Fruit fly (Drosophila melanogaster) whole organism, embryonic: ENCODE results near the gene Traf4.

Source experiments
- Atf3 ChIP-seq: fragments of 200-800 bp; sonication (Bioruptor generic); optimal IDR thresholded peaks from 3 replicates; lab custom pipeline; 2016; ENCODE audit warnings: missing biosample characterization, missing genetic modification characterization
- BEAF-32 ChIP-seq: fragments of 200-800 bp; sonication (Bioruptor generic); optimal IDR thresholded peaks from 3 replicates; lab custom pipeline; 2017; ENCODE audit warnings: missing biosample characterization, missing genetic modification characterization, mild to moderate bottlenecking, moderate library complexity, missing genetic modification reagents
- Bteb2 ChIP-seq: fragments of 200-800 bp; sonication (Bioruptor generic); optimal IDR thresholded peaks from 2 replicates; lab custom pipeline; 2016; ENCODE audit warnings: missing biosample characterization, missing genetic modification characterization
- CG10267 ChIP-seq: fragments of 200-800 bp; sonication (Bioruptor generic); optimal IDR thresholded peaks from 2 replicates; lab custom pipeline; 2018; ENCODE audit warnings: missing biosample characterization, mild to moderate bottlenecking, missing genetic modification characterization, moderate library complexity
- CG10654 ChIP-seq: fragments of 200-800 bp; sonication (Bioruptor generic); optimal IDR thresholded peaks from 2 replicates; lab custom pipeline; 2016; ENCODE audit warnings: missing biosample characterization, missing genetic modification characterization
- CG10979 ChIP-seq: fragments of 200-800 bp; sonication (Bioruptor generic); optimal IDR thresholded peaks from 2 replicates; lab custom pipeline; 2018; ENCODE audit warnings: missing biosample characterization, mild to moderate bottlenecking, missing genetic modification characterization, moderate library complexity
- CG11398 ChIP-seq: fragments of 200-800 bp; sonication (Bioruptor generic); optimal IDR thresholded peaks from 2 replicates; lab custom pipeline; 2016; ENCODE audit warnings: missing biosample characterization, missing genetic modification characterization
- CG11696 ChIP-seq: fragments of 200-800 bp; sonication (Bioruptor generic); IDR thresholded peaks from 2 replicates; pipeline ENCODE4 v1.3.6; 2022; ENCODE audit warnings: missing biosample characterization, missing genetic modification characterization
- CG12659 ChIP-seq: fragments of 200-800 bp; sonication (Bioruptor generic); optimal IDR thresholded peaks from 3 replicates; lab custom pipeline; 2017; ENCODE audit warnings: mild to moderate bottlenecking, missing biosample characterization, missing genetic modification reagents, missing genetic modification characterization
- CG12744 ChIP-seq: fragments of 200-800 bp; sonication (Bioruptor generic); optimal IDR thresholded peaks from 2 replicates; lab custom pipeline; 2016; ENCODE audit warnings: missing biosample characterization, missing genetic modification characterization
- CG13296 ChIP-seq: fragments of 200-800 bp; sonication (Bioruptor generic); optimal IDR thresholded peaks from 3 replicates; lab custom pipeline; 2018; ENCODE audit warnings: missing biosample characterization, mild to moderate bottlenecking, missing genetic modification characterization
- CG14710 ChIP-seq: fragments of 200-800 bp; sonication (Bioruptor generic); optimal IDR thresholded peaks from 3 replicates; lab custom pipeline; 2019; ENCODE audit warnings: missing biosample characterization, mild to moderate bottlenecking, missing genetic modification characterization, moderate library complexity
- CG17359 ChIP-seq: fragments of 200-800 bp; sonication (Bioruptor generic); optimal IDR thresholded peaks from 3 replicates; lab custom pipeline; 2018; ENCODE audit warnings: missing biosample characterization, mild to moderate bottlenecking, missing genetic modification characterization, moderate library complexity
- CG17829 ChIP-seq: fragments of 200-800 bp; optimal IDR thresholded peaks from 2 replicates; lab custom pipeline; 2019; ENCODE audit warnings: missing biosample characterization, mild to moderate bottlenecking, missing genetic modification characterization, moderate library complexity
- CG17912 ChIP-seq: fragments of 200-800 bp; sonication (Bioruptor generic); optimal IDR thresholded peaks from 2 replicates; lab custom pipeline; 2018; ENCODE audit warnings: missing biosample characterization, mild to moderate bottlenecking, missing genetic modification characterization
- CG18476 ChIP-seq: fragments of 200-800 bp; sonication (Bioruptor generic); optimal IDR thresholded peaks from 2 replicates; lab custom pipeline; 2016; ENCODE audit warnings: missing biosample characterization, mild to moderate bottlenecking, missing genetic modification characterization
- CG2129 ChIP-seq: fragments of 200-800 bp; sonication (Bioruptor generic); IDR thresholded peaks from 2 replicates; pipeline ENCODE4 v1.3.6; 2022; ENCODE audit warnings: missing biosample characterization, missing genetic modification characterization; ENCODE audit not compliant: partially characterized antibody
- CG30403 ChIP-seq: fragments of 200-800 bp; sonication (Bioruptor generic); optimal IDR thresholded peaks from 3 replicates; lab custom pipeline; 2016; ENCODE audit warnings: missing biosample characterization, missing genetic modification characterization
- CG3838 ChIP-seq: fragments of 200-800 bp; sonication (Bioruptor generic); optimal IDR thresholded peaks from 3 replicates; lab custom pipeline; 2016; ENCODE audit warnings: missing biosample characterization, missing genetic modification characterization
- CG7786 ChIP-seq: fragments of 200-800 bp; sonication (Bioruptor generic); optimal IDR thresholded peaks from 2 replicates; lab custom pipeline; 2016; ENCODE audit warnings: missing biosample characterization, missing genetic modification characterization
- CG9437 ChIP-seq: fragments of 200-800 bp; sonication (Bioruptor generic); optimal IDR thresholded peaks from 2 replicates; lab custom pipeline; 2018; ENCODE audit warnings: missing biosample characterization, mild to moderate bottlenecking, missing genetic modification characterization
- CG9609 ChIP-seq: fragments of 200-800 bp; sonication (Bioruptor generic); optimal IDR thresholded peaks from 3 replicates; lab custom pipeline; 2016; ENCODE audit warnings: missing biosample characterization, missing genetic modification characterization
- Camta ChIP-seq: fragments of 200-800 bp; sonication (Bioruptor generic); optimal IDR thresholded peaks from 2 replicates; lab custom pipeline; 2016; ENCODE audit warnings: missing biosample characterization, missing genetic modification characterization
- Dbx ChIP-seq: fragments of 200-800 bp; sonication (Bioruptor generic); IDR thresholded peaks from 3 replicates; pipeline ENCODE4 v1.3.6; 2022; ENCODE audit warnings: missing biosample characterization, missing genetic modification characterization
- Doc3 ChIP-seq: fragments of 200-800 bp; sonication (Bioruptor generic); IDR thresholded peaks from 3 replicates; pipeline ENCODE4 v1.3.6; 2022; ENCODE audit warnings: missing biosample characterization, missing genetic modification characterization; ENCODE audit not compliant: partially characterized antibody
- Ets65A ChIP-seq: fragments of 200-800 bp; sonication (Bioruptor generic); peaks from one replicate; lab custom pipeline; 2016; ENCODE audit warnings: missing biosample characterization, missing genetic modification characterization
- HHEX ChIP-seq: fragments of 200-800 bp; sonication (Bioruptor generic); optimal IDR thresholded peaks from 3 replicates; lab custom pipeline; 2017; ENCODE audit warnings: missing biosample characterization, mild to moderate bottlenecking, missing genetic modification characterization, missing genetic modification reagents
- HmgD ChIP-seq: fragments of 200-800 bp; sonication (Bioruptor generic); optimal IDR thresholded peaks from 3 replicates; lab custom pipeline; 2016; ENCODE audit warnings: missing biosample characterization, missing genetic modification characterization
- Max ChIP-seq: fragments of 200-800 bp; sonication (Bioruptor generic); optimal IDR thresholded peaks from 2 replicates; lab custom pipeline; 2016; ENCODE audit warnings: missing biosample characterization, mild to moderate bottlenecking, missing genetic modification characterization
- Meics ChIP-seq: fragments of 200-800 bp; sonication (Bioruptor generic); optimal IDR thresholded peaks from 2 replicates; lab custom pipeline; 2017; ENCODE audit warnings: missing biosample characterization, mild to moderate bottlenecking, missing genetic modification characterization
- Opbp ChIP-seq: fragments of 200-800 bp; sonication (Bioruptor generic); IDR thresholded peaks from 3 replicates; pipeline ENCODE4 v1.3.6; 2022; ENCODE audit warnings: missing biosample characterization, missing genetic modification characterization; ENCODE audit not compliant: partially characterized antibody
- Trl ChIP-seq, 3 experiments: fragments of >200 bp in 2 of 3; fragments of 200-800 bp in 1 of 3; sonication (Bioruptor generic) in 1 of 3; optimal IDR thresholded peaks; 2 replicates in 1 of 3; 3 replicates in 2 of 3; lab custom pipeline; 2016 to 2017; ENCODE audit warnings: missing biosample characterization in 1 of 3, missing genetic modification characterization in 1 of 3
- hkb ChIP-seq, 2 experiments: fragments of 200-800 bp in 1 of 2; fragments of >200 bp in 1 of 2; sonication (Bioruptor generic) in 1 of 2; IDR thresholded peaks in 1 of 2; optimal IDR thresholded peaks in 1 of 2; 2 replicates each; pipeline versions ENCODE4 v1.3.6 to Lab custom; 2017 to 2022; ENCODE audit warnings: missing biosample characterization in 1 of 2, missing genetic modification characterization in 1 of 2
- ind ChIP-seq: fragments of 200-800 bp; sonication (Bioruptor generic); optimal IDR thresholded peaks from 3 replicates; lab custom pipeline; 2016; ENCODE audit warnings: missing biosample characterization, missing genetic modification characterization
- kay ChIP-seq: fragments of 200-800 bp; sonication (Bioruptor generic); optimal IDR thresholded peaks from 2 replicates; lab custom pipeline; 2016; ENCODE audit warnings: missing biosample characterization, missing genetic modification characterization
- klu ChIP-seq: fragments of 200-800 bp; sonication (Bioruptor generic); IDR thresholded peaks from 2 replicates; pipeline ENCODE4 v1.3.6; 2022; ENCODE audit warnings: missing biosample characterization, missing genetic modification characterization
- lbe ChIP-seq: fragments of 200-800 bp; sonication (Bioruptor generic); optimal IDR thresholded peaks from 2 replicates; lab custom pipeline; 2016; ENCODE audit warnings: missing biosample characterization, mild to moderate bottlenecking, missing genetic modification characterization
- lola ChIP-seq, 3 experiments: fragments of >200 bp in 2 of 3; fragments of 200-800 bp in 1 of 3; sonication (Bioruptor generic) in 1 of 3; optimal IDR thresholded peaks; 2 replicates each; lab custom pipeline; 2017 to 2019; ENCODE audit warnings: missing biosample characterization in 3 of 3, missing genetic modification characterization in 3 of 3, mild to moderate bottlenecking in 1 of 3, moderate library complexity in 1 of 3
- nau ChIP-seq: fragments of 200-800 bp; sonication (Bioruptor generic); optimal IDR thresholded peaks from 3 replicates; lab custom pipeline; 2017; ENCODE audit warnings: missing biosample characterization, mild to moderate bottlenecking, missing genetic modification characterization, missing genetic modification reagents
- nmo ChIP-seq: fragments of 200-800 bp; sonication (Bioruptor generic); optimal IDR thresholded peaks from 2 replicates; lab custom pipeline; 2018; ENCODE audit warnings: missing biosample characterization, mild to moderate bottlenecking, missing genetic modification characterization, moderate library complexity
- pum ChIP-seq: fragments of 200-800 bp; sonication (Bioruptor generic); optimal IDR thresholded peaks from 2 replicates; lab custom pipeline; 2016; ENCODE audit warnings: missing biosample characterization, missing genetic modification characterization
- pzg ChIP-seq: fragments of 200-800 bp; sonication (Bioruptor generic); optimal IDR thresholded peaks from 3 replicates; lab custom pipeline; 2018; ENCODE audit warnings: missing biosample characterization, mild to moderate bottlenecking, missing genetic modification characterization, moderate library complexity
- run ChIP-seq: fragments of 200-800 bp; sonication (Bioruptor generic); optimal IDR thresholded peaks from 3 replicates; lab custom pipeline; 2018; ENCODE audit warnings: missing biosample characterization, mild to moderate bottlenecking, missing genetic modification characterization
- sens ChIP-seq: fragments of 200-800 bp; sonication (Bioruptor generic); peaks from one replicate; lab custom pipeline; 2016; ENCODE audit warnings: missing biosample characterization, missing genetic modification characterization
- slou ChIP-seq: fragments of 200-800 bp; sonication (Bioruptor generic); optimal IDR thresholded peaks from 3 replicates; lab custom pipeline; 2016; ENCODE audit warnings: missing biosample characterization, missing genetic modification characterization
- slp2 ChIP-seq: fragments of 200-800 bp; sonication (Bioruptor generic); optimal IDR thresholded peaks from 2 replicates; lab custom pipeline; 2016; ENCODE audit warnings: missing biosample characterization, missing genetic modification characterization
- unc-4 ChIP-seq: fragments of 200-800 bp; sonication (Bioruptor generic); IDR thresholded peaks from 2 replicates; pipeline ENCODE4 v1.3.6; 2022; ENCODE audit warnings: missing biosample characterization, missing genetic modification characterization; ENCODE audit not compliant: partially characterized antibody
- zfh2 ChIP-seq: fragments of 200-800 bp; sonication (Bioruptor generic); optimal IDR thresholded peaks from 2 replicates; lab custom pipeline; 2016; ENCODE audit warnings: missing biosample characterization, missing genetic modification characterization

Traf4 gene

DNA sequence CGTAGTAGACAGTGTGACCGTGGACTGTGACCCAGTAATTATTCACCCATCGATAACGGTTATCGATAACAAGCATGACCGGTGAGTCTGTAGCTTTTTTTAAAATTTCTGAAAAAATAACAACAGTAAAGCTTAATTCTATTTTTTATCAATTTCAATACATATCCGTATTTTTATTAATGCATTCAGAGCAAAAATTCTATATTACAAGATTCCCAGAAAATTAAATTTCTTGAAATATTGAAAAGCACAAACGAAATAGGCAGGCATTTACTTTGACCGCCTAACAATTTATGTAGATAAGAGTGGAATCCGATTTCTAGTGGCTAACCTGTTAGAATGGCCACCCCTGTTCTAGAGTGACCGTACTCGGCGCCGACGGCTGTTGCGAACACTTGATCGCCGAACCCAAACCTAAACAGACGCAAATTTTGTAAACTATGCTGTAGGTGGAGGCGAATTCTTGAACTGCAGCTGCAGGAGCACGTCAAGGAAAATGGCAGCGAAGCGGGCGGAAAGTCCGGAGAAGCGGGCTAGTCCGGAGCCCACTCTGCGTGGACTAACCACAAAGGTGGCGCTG, 32.2 kb downstream of the Traf4 start, which contains the start of gene CG3652 (continued):
- no peak for TF ChIP-seq lbe (GFP tag; lab: Kevin White, UChicago)
- no peak for TF ChIP-seq CG17359 (tag; lab: Kevin White, UChicago)
- peak; percentile 35 for TF ChIP-seq pum (GFP tag; lab: Kevin White, UChicago)
- TF ChIP-seq zfh2, result peak; percentile 53
- 0 out of 2 replicates have a peak, but pooled peaks have one; percentile 12 for TF ChIP-seq CG2129 (GFP tag; lab: Robert Waterston, UW)
- peak; percentile 1 for TF ChIP-seq CG10654 (GFP tag; lab: Kevin White, UChicago)
- TF ChIP-seq ind (GFP tag; lab: Kevin White, UChicago), result no peak
- no peak for TF ChIP-seq Camta (GFP tag; lab: Kevin White, UChicago)
- peak; percentile 27 for TF ChIP-seq HmgD
- TF ChIP-seq unc-4, result peak; percentile 46; the same call in 1 of the 2 replicates
- TF ChIP-seq CG13296 (GFP tag; lab: Kevin White, UChicago), result no peak
- TF ChIP-seq nmo (GFP tag; lab: Kevin White, UChicago), result peak; percentile 61
- 0 out of 3 replicates have a peak, but pooled peaks have one; percentile 21 for TF ChIP-seq Dbx
- TF ChIP-seq Trl (optimal IDR thresholded peaks at IDR 0.05; lab: Kevin White, UChicago), result no peak
- TF ChIP-seq Trl (GFP tag; optimal IDR thresholded peaks at IDR 0.05; lab: Kevin White, UChicago), result peak; percentile 34
- TF ChIP-seq run (tag; lab: Kevin White, UChicago), result no peak
- peak; percentile 43 for TF ChIP-seq Ets65A
- TF ChIP-seq sens (GFP tag; lab: Kevin White, UChicago), result peak; percentile 87
- no peak for TF ChIP-seq CG18476 (GFP tag; lab: Kevin White, UChicago)
- TF ChIP-seq nau (GFP tag; lab: Kevin White, UChicago), result no peak
- peak; percentile 27 for TF ChIP-seq slou
- peak; percentile 26 for TF ChIP-seq Atf3 (GFP tag; lab: Kevin White, UChicago)
- TF ChIP-seq CG11398 (GFP tag; lab: Kevin White, UChicago), result no peak
- TF ChIP-seq CG7786 (GFP tag; lab: Kevin White, UChicago), result peak; percentile 23
- 0 out of 3 replicates have a peak, but pooled peaks have one; percentile 14 for TF ChIP-seq Opbp
- peak; percentile 11; the same call in 1 of the 2 replicates for TF ChIP-seq klu (GFP tag; lab: Robert Waterston, UW)
- peak; percentile 80 for TF ChIP-seq BEAF-32 (GFP tag; lab: Kevin White, UChicago)
- peak; percentile 31 for TF ChIP-seq CG17829 (tag; lab: Kevin White, UChicago)
- no peak for TF ChIP-seq CG12744 (GFP tag; lab: Kevin White, UChicago)
- TF ChIP-seq hkb (optimal IDR thresholded peaks at IDR 0.05; lab: Kevin White, UChicago), result peak; percentile 20
- no peak for TF ChIP-seq hkb (GFP tag; IDR thresholded peaks at IDR 0.05; lab: Robert Waterston, UW)
- TF ChIP-seq pzg, result peak; percentile 47
- TF ChIP-seq CG11696 (GFP tag; lab: Robert Waterston, UW), result no peak
- TF ChIP-seq CG3838 (GFP tag; lab: Kevin White, UChicago), result peak; percentile 23
- peak; percentile 72 for TF ChIP-seq CG14710 (tag; lab: Kevin White, UChicago)
- TF ChIP-seq CG30403, result peak; percentile 52
- peak in 1 of 3 experiments; percentile 29 for TF ChIP-seq lola (GFP tag; optimal IDR thresholded peaks at IDR 0.05; lab: Kevin White, UChicago)
- TF ChIP-seq CG9437 (GFP tag; lab: Kevin White, UChicago), result peak; percentile 42
- peak; percentile 47 for TF ChIP-seq slp2 (GFP tag; lab: Kevin White, UChicago)
- peak; percentile 5 for TF ChIP-seq Meics (GFP tag; lab: Kevin White, UChicago)
- peak; percentile 33 for TF ChIP-seq kay
- peak; percentile 14 for TF ChIP-seq Bteb2 (GFP tag; lab: Kevin White, UChicago)
- no peak for TF ChIP-seq HHEX (GFP tag; lab: Kevin White, UChicago)
- TF ChIP-seq CG10267 (tag; lab: Kevin White, UChicago), result peak; percentile 62
- TF ChIP-seq Max (GFP tag; lab: Kevin White, UChicago), result peak; percentile 33
- peak; percentile 1 for TF ChIP-seq CG10979
- peak; percentile 19 for TF ChIP-seq CG9609
- TF ChIP-seq CG17912 (GFP tag; lab: Kevin White, UChicago), result no peak
- 0 out of 3 replicates have a peak, but pooled peaks have one; percentile 21 for TF ChIP-seq Doc3 (GFP tag; lab: Robert Waterston, UW)
- TF ChIP-seq CG12659, result peak; percentile 70
